Fruit fly (Drosophila melanogaster) Kc167 (cell line): ENCODE results near the gene bon.

Experiments
- h ChIP-seq: fragments of >200 bp; optimal IDR thresholded peaks from 3 replicates; lab custom pipeline; 2018; ENCODE audit warnings: missing external identifiers
- insv ChIP-seq: fragments of >200 bp; optimal IDR thresholded peaks from 3 replicates; lab custom pipeline; 2018; ENCODE audit warnings: missing external identifiers
- psq ChIP-seq: fragments of >200 bp; optimal IDR thresholded peaks from 2 replicates; lab custom pipeline; 2017; ENCODE audit warnings: missing external identifiers

DNA sequence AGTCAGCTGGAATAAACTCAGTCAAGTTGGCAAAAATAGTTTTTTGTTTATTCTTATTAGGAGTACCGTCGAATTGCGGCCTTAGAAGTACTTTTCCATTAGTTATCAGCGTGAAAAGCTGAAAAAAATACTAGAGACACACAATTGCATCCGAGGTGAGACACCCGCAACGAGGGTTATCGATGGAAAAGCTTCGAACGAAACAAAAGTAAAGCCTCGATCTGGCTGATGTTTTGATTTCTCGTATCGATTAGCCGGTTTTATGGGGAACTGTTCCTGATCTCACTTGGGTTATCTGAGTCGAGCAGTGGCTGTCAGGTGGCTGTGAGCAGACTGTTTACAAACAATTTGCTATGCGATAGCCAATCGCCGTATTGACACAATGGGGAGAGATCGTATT lies 49.2 kb upstream of the bon start:
- TF ChIP-seq insv (lab: Kevin White, UChicago) (no peak), h (lab: Kevin White, UChicago) (no peak), psq (lab: Kevin White, UChicago) (no peak)
